Worm (Caenorhabditis elegans) whole organism, L1 larva: ENCODE data around the gene F42C5.5.

Source experiments
- aly-2 ChIP-seq: fragments of 150-350 bp; optimal IDR thresholded peaks from 2 replicates; lab custom pipeline; 2014; ENCODE audit warnings: missing biosample characterization, missing genetic modification characterization
- egl-27 ChIP-seq, 2 experiments: fragments of 150-350 bp in 1 of 2; sonication (generic microtip); optimal IDR thresholded peaks; 3 replicates each; lab custom pipeline; 2017 to 2018; ENCODE audit warnings: missing biosample characterization in 2 of 2, missing genetic modification characterization in 2 of 2, missing genetic modification reagents in 2 of 2
- lin-15B ChIP-seq: fragments of 150-350 bp; sonication (generic microtip); optimal IDR thresholded peaks from 3 replicates; lab custom pipeline; 2014; ENCODE audit warnings: missing biosample characterization, missing genetic modification characterization
- nhr-11 ChIP-seq: fragments of 150-350 bp; optimal IDR thresholded peaks from 2 replicates; lab custom pipeline; 2014; ENCODE audit warnings: missing biosample characterization, missing genetic modification characterization
- skn-1 ChIP-seq: fragments of 150-350 bp; optimal IDR thresholded peaks from 2 replicates; lab custom pipeline; 2014; ENCODE audit warnings: missing biosample characterization, missing genetic modification characterization

DNA sequence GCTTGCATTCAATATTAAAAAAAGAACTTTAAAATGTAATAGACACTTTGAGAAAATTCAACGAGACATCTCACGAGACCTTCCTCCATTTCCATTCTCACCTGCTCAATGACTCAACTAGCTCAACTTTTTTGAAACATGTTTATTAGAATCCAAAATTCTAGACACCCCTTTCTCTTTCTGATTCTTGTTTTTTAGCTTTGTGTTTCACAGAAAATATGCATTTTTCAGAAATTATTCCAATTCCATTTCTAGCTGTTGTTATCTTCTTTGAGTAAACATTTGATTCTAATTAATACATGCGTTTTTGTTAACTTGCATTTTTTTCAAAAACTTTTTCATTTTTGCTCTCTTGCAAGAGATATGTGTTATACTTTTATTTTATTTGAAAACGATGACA, 7.5 kb upstream of the F42C5.5 start:
- no peak for TF ChIP-seq aly-2 (tag; lab: Kevin White, UChicago)
- no peak for TF ChIP-seq nhr-11 (tag; lab: Kevin White, UChicago)
- no peak for TF ChIP-seq skn-1 (tag; lab: Kevin White, UChicago)
- TF ChIP-seq egl-27 (tag; optimal IDR thresholded peaks at IDR 0.05; lab: Kevin White, UChicago): no peak
- TF ChIP-seq lin-15B (tag; lab: Kevin White, UChicago): no peak
